Worm (Caenorhabditis elegans): Measurements from ENCODE around the gene frpr-1.

- TF ChIP-seq F57A8.1 (GFP tag; optimal IDR thresholded peaks at IDR 0.05) (no peak), unc-62 (GFP tag; optimal IDR thresholded peaks at IDR 0.05) (no peak), madf-3 (GFP tag; IDR thresholded peaks at IDR 0.05) (no peak), chd-7 (tag; optimal IDR thresholded peaks at IDR 0.05) (no peak), Y79H2A.3 (GFP tag; conservative IDR thresholded peaks at IDR 0.05) (no peak), ama-1 (optimal IDR thresholded peaks at IDR 0.05) (no peak), ama-1 (GFP tag; optimal IDR thresholded peaks at IDR 0.05) (no peak), ceh-79 (tag; optimal IDR thresholded peaks at IDR 0.05) (no peak), lin-26 (GFP tag; IDR thresholded peaks at IDR 0.05) (no peak), efl-1 (GFP tag; optimal IDR thresholded peaks at IDR 0.05) (no peak), aptf-3 (GFP tag; IDR thresholded peaks at IDR 0.05) (no peak), egl-18 (GFP tag; IDR thresholded peaks at IDR 0.05) (no peak)
Measured at ce11 chrX:8136276-8136891, 6.9 kb upstream of the frpr-1 start, which contains the start of gene C02B8.6.
